Fruit fly (Drosophila melanogaster) whole organism, prepupa: ENCODE measurements around the gene CG31538.
A peak's percentile ranks its signal among the peaks of the same experiment; 100 is the strongest.

Experiments used
- CG10631 ChIP-seq: fragments of 200-800 bp; sonication (Bioruptor generic); optimal IDR thresholded peaks from 2 replicates; lab custom pipeline; 2016; ENCODE audit warnings: missing biosample characterization, missing genetic modification characterization
- CG11294 ChIP-seq: fragments of 200-800 bp; sonication (Bioruptor generic); IDR thresholded peaks from 2 replicates; pipeline ENCODE4 v1.3.6; 2022; ENCODE audit warnings: missing biosample characterization, missing genetic modification characterization
- CG11902 ChIP-seq: fragments of 200-800 bp; sonication (Bioruptor generic); optimal IDR thresholded peaks from 3 replicates; lab custom pipeline; 2016; ENCODE audit warnings: missing biosample characterization, missing genetic modification characterization
- CG16779 ChIP-seq: fragments of 200-800 bp; sonication (Bioruptor generic); optimal IDR thresholded peaks from 3 replicates; lab custom pipeline; 2017; ENCODE audit warnings: missing biosample characterization, mild to moderate bottlenecking, missing genetic modification characterization
- CG3032 ChIP-seq: fragments of 200-800 bp; optimal IDR thresholded peaks from 2 replicates; lab custom pipeline; 2019; ENCODE audit warnings: missing biosample characterization, mild to moderate bottlenecking, missing genetic modification characterization, moderate library complexity
- CG31627 ChIP-seq: fragments of 200-800 bp; sonication (Bioruptor generic); optimal IDR thresholded peaks from 3 replicates; lab custom pipeline; 2016; ENCODE audit warnings: missing biosample characterization, missing genetic modification characterization
- CG34406 ChIP-seq: fragments of 200-800 bp; sonication (Bioruptor generic); optimal IDR thresholded peaks from 3 replicates; lab custom pipeline; 2016; ENCODE audit warnings: missing biosample characterization, missing genetic modification characterization
- CG3919 ChIP-seq: fragments of 200-800 bp; sonication (Bioruptor generic); optimal IDR thresholded peaks from 3 replicates; lab custom pipeline; 2016; ENCODE audit warnings: missing biosample characterization, missing genetic modification characterization
- CG6163 ChIP-seq: fragments of 200-800 bp; sonication (Bioruptor generic); IDR thresholded peaks from 3 replicates; pipeline ENCODE4 v1.3.6; 2022; ENCODE audit warnings: missing biosample characterization, missing genetic modification characterization
- CG6276 ChIP-seq: fragments of 200-800 bp; sonication (Bioruptor generic); optimal IDR thresholded peaks from 2 replicates; lab custom pipeline; 2017; ENCODE audit warnings: missing biosample characterization, mild to moderate bottlenecking, missing genetic modification characterization
- CG6792 ChIP-seq: fragments of 200-800 bp; sonication (Bioruptor generic); optimal IDR thresholded peaks from 3 replicates; lab custom pipeline; 2016; ENCODE audit warnings: missing biosample characterization, missing genetic modification characterization
- CG8119 ChIP-seq: fragments of 200-800 bp; sonication (Bioruptor generic); IDR thresholded peaks from 3 replicates; pipeline ENCODE4 v1.3.6; 2022; ENCODE audit warnings: missing biosample characterization, missing genetic modification characterization
- CG8632 ChIP-seq: fragments of 200-800 bp; sonication (Bioruptor generic); optimal IDR thresholded peaks from 3 replicates; lab custom pipeline; 2016; ENCODE audit warnings: missing biosample characterization, missing genetic modification characterization
- CG9139 ChIP-seq: fragments of 200-800 bp; sonication (Bioruptor generic); optimal IDR thresholded peaks from 3 replicates; lab custom pipeline; 2017; ENCODE audit warnings: missing biosample characterization, mild to moderate bottlenecking, missing genetic modification characterization
- Eip75B ChIP-seq: fragments of 200-800 bp; sonication (Bioruptor generic); optimal IDR thresholded peaks from 3 replicates; lab custom pipeline; 2016; ENCODE audit warnings: missing biosample characterization, missing genetic modification characterization
- Eip78C ChIP-seq: fragments of 200-800 bp; sonication (Bioruptor generic); peaks from one replicate; lab custom pipeline; 2016; ENCODE audit warnings: missing biosample characterization, missing genetic modification characterization
- Eip93F ChIP-seq: fragments of 200-800 bp; sonication (Bioruptor generic); optimal IDR thresholded peaks from 2 replicates; lab custom pipeline; 2016; ENCODE audit warnings: missing biosample characterization, mild to moderate bottlenecking, missing genetic modification characterization
- Ets21C ChIP-seq: fragments of 200-800 bp; sonication (Bioruptor generic); optimal IDR thresholded peaks from 3 replicates; lab custom pipeline; 2016; ENCODE audit warnings: missing biosample characterization, missing genetic modification characterization
- Ets96B ChIP-seq: fragments of 200-800 bp; optimal IDR thresholded peaks from 2 replicates; lab custom pipeline; 2019; ENCODE audit warnings: missing biosample characterization, mild to moderate bottlenecking, missing genetic modification characterization, moderate library complexity
- Gug ChIP-seq: fragments of 200-800 bp; sonication (Bioruptor generic); IDR thresholded peaks from 2 replicates; pipeline ENCODE4 v1.3.6; 2022; ENCODE audit warnings: missing biosample characterization, missing genetic modification characterization
- Hr38 ChIP-seq: sonication (Bioruptor generic); optimal IDR thresholded peaks from 2 replicates; lab custom pipeline; 2016; ENCODE audit warnings: missing biosample characterization, missing genetic modification characterization
- Hr39 ChIP-seq: fragments of 200-800 bp; sonication (Bioruptor generic); optimal IDR thresholded peaks from 2 replicates; lab custom pipeline; 2016; ENCODE audit warnings: missing biosample characterization, missing genetic modification characterization
- Hr4 ChIP-seq: fragments of 200-800 bp; sonication (Bioruptor generic); optimal IDR thresholded peaks from 3 replicates; lab custom pipeline; 2016; ENCODE audit warnings: missing biosample characterization, missing genetic modification characterization
- Met ChIP-seq: fragments of 200-800 bp; sonication (Bioruptor generic); optimal IDR thresholded peaks from 3 replicates; lab custom pipeline; 2016; ENCODE audit warnings: missing biosample characterization, missing genetic modification characterization
- Smox ChIP-seq: fragments of 200-800 bp; sonication (Bioruptor generic); optimal IDR thresholded peaks from 3 replicates; lab custom pipeline; 2016; ENCODE audit warnings: missing biosample characterization, missing genetic modification characterization
- Sox102F ChIP-seq: fragments of 200-800 bp; sonication (Bioruptor generic); optimal IDR thresholded peaks from 2 replicates; lab custom pipeline; 2016; ENCODE audit warnings: missing biosample characterization, mild to moderate bottlenecking, missing genetic modification characterization
- Sox14 ChIP-seq: fragments of 200-800 bp; sonication (Bioruptor generic); optimal IDR thresholded peaks from 3 replicates; lab custom pipeline; 2016; ENCODE audit warnings: missing biosample characterization, missing genetic modification characterization
- Sox15 ChIP-seq: fragments of 200-800 bp; sonication (Bioruptor generic); optimal IDR thresholded peaks from 3 replicates; lab custom pipeline; 2016; ENCODE audit warnings: missing biosample characterization, missing genetic modification characterization
- achi ChIP-seq: fragments of 200-800 bp; sonication (Bioruptor generic); optimal IDR thresholded peaks from 3 replicates; lab custom pipeline; 2016; ENCODE audit warnings: missing biosample characterization, missing genetic modification characterization
- acj6 ChIP-seq: fragments of 200-800 bp; sonication (Bioruptor generic); optimal IDR thresholded peaks from 3 replicates; lab custom pipeline; 2016; ENCODE audit warnings: missing biosample characterization, missing genetic modification characterization
- cyc ChIP-seq: fragments of 200-800 bp; sonication (Bioruptor generic); optimal IDR thresholded peaks from 3 replicates; lab custom pipeline; 2016; ENCODE audit warnings: missing biosample characterization, missing genetic modification characterization
- eg ChIP-seq: fragments of 200-800 bp; sonication (Bioruptor generic); IDR thresholded peaks from 3 replicates; pipeline ENCODE4 v1.3.6; 2022; ENCODE audit warnings: missing biosample characterization, missing genetic modification characterization
- esn ChIP-seq: fragments of 200-800 bp; sonication (Bioruptor generic); optimal IDR thresholded peaks from 2 replicates; lab custom pipeline; 2016; ENCODE audit warnings: missing biosample characterization, mild to moderate bottlenecking, missing genetic modification characterization, moderate library complexity
- fd59A ChIP-seq: fragments of 200-800 bp; sonication (Bioruptor generic); optimal IDR thresholded peaks from 2 replicates; lab custom pipeline; 2017; ENCODE audit warnings: missing biosample characterization, mild to moderate bottlenecking, missing genetic modification characterization, missing genetic modification reagents
- fkh ChIP-seq: fragments of 200-800 bp; sonication (Bioruptor generic); optimal IDR thresholded peaks from 3 replicates; lab custom pipeline; 2017; ENCODE audit warnings: missing biosample characterization, mild to moderate bottlenecking, missing genetic modification characterization, moderate library complexity
- lz ChIP-seq: fragments of 200-800 bp; sonication (Bioruptor generic); optimal IDR thresholded peaks from 3 replicates; lab custom pipeline; 2016; ENCODE audit warnings: missing biosample characterization, missing genetic modification characterization
- pdm3 ChIP-seq: fragments of 200-800 bp; sonication (Bioruptor generic); optimal IDR thresholded peaks from 3 replicates; lab custom pipeline; 2016; ENCODE audit warnings: missing biosample characterization, missing genetic modification characterization
- salr ChIP-seq, 2 experiments: fragments of 200-800 bp; sonication (Bioruptor generic); optimal IDR thresholded peaks; 3 replicates each; lab custom pipeline; 2016 to 2018; ENCODE audit warnings: missing biosample characterization in 2 of 2, missing genetic modification characterization in 2 of 2, mild to moderate bottlenecking in 1 of 2
- svp ChIP-seq: fragments of 200-800 bp; sonication (Bioruptor generic); peaks from one replicate; lab custom pipeline; 2016; ENCODE audit warnings: missing biosample characterization, missing genetic modification characterization
- topi ChIP-seq: fragments of 200-800 bp; sonication (Bioruptor generic); optimal IDR thresholded peaks from 3 replicates; lab custom pipeline; 2016; ENCODE audit warnings: missing biosample characterization, missing genetic modification characterization
- vri ChIP-seq: fragments of 200-800 bp; sonication (Bioruptor generic); optimal IDR thresholded peaks from 3 replicates; lab custom pipeline; 2016; ENCODE audit warnings: missing biosample characterization, mild to moderate bottlenecking, missing genetic modification characterization

The CG31538 gene

dm6 chr3R:5237215-5237614 is 40.4 kb downstream of the CG31538 start, which contains the start of gene rtp:
Gene rtp, minus strand, starts transcription at chr3R:5237315.
- no peak for TF ChIP-seq CG6792 (GFP tag; lab: Kevin White, UChicago)
- TF ChIP-seq topi (GFP tag; lab: Kevin White, UChicago), result no peak
- no peak for TF ChIP-seq CG31627 (GFP tag; lab: Kevin White, UChicago)
- TF ChIP-seq Ets21C (GFP tag; lab: Kevin White, UChicago), result no peak
- no peak for TF ChIP-seq CG8119 (GFP tag; lab: Robert Waterston, UW)
- TF ChIP-seq CG34406 (GFP tag; lab: Kevin White, UChicago), result no peak
- no peak for TF ChIP-seq CG9139 (GFP tag; lab: Kevin White, UChicago)
- TF ChIP-seq cyc (GFP tag; lab: Kevin White, UChicago), result no peak
- TF ChIP-seq salr (GFP tag; optimal IDR thresholded peaks at IDR 0.05; lab: Kevin White, UChicago), result no peak
- TF ChIP-seq CG6276 (GFP tag; lab: Kevin White, UChicago), result no peak
- TF ChIP-seq fd59A (GFP tag; lab: Kevin White, UChicago), result no peak
- TF ChIP-seq CG6163 (GFP tag; lab: Robert Waterston, UW), result no peak
- TF ChIP-seq Gug (GFP tag; lab: Robert Waterston, UW), result no peak
- TF ChIP-seq CG10631, result no peak

dm6 chr3R:5232197-5232607 is 45.4 kb downstream of the CG31538 start, which contains the start of the genes Kat60 and Mms19:
Gene Kat60, minus strand, starts transcription at chr3R:5232209.
Gene Mms19, plus strand, starts transcription at chr3R:5232543.
- TF ChIP-seq CG31627 (GFP tag; lab: Kevin White, UChicago) (peak; percentile 80), Hr39 (GFP tag; lab: Kevin White, UChicago) (peak; percentile 80), CG3032 (tag; lab: Kevin White, UChicago) (peak; percentile 57), CG34406 (GFP tag; lab: Kevin White, UChicago) (peak; percentile 16), CG9139 (GFP tag; lab: Kevin White, UChicago) (no peak), achi (GFP tag; lab: Kevin White, UChicago) (peak; percentile 48), eg (GFP tag; lab: Robert Waterston, UW) (peak; percentile 58; the same call in 1 of the 3 replicates), lz (GFP tag; lab: Kevin White, UChicago) (peak; percentile 77), Eip75B (GFP tag; lab: Kevin White, UChicago) (peak; percentile 55), Sox102F (GFP tag; lab: Kevin White, UChicago) (no peak), Sox15 (peak; percentile 64), Sox14 (GFP tag; lab: Kevin White, UChicago) (peak; percentile 81), Gug (GFP tag; lab: Robert Waterston, UW) (0 out of 2 replicates have a peak, but pooled peaks have one; percentile 23), Smox (GFP tag; lab: Kevin White, UChicago) (no peak), acj6 (GFP tag; lab: Kevin White, UChicago) (no peak), CG6792 (GFP tag; lab: Kevin White, UChicago) (peak; percentile 50), CG8632 (peak; percentile 29), svp (peak; percentile 88), Met (GFP tag; lab: Kevin White, UChicago) (no peak), CG3919 (GFP tag; lab: Kevin White, UChicago) (peak; percentile 43), CG10631 (peak; percentile 65), pdm3 (GFP tag; lab: Kevin White, UChicago) (peak; percentile 68), Hr38 (GFP tag; lab: Kevin White, UChicago) (no peak), CG16779 (tag; lab: Kevin White, UChicago) (no peak), salr (GFP tag; optimal IDR thresholded peaks at IDR 0.05; lab: Kevin White, UChicago) (no peak), Ets21C (GFP tag; lab: Kevin White, UChicago) (peak; percentile 77), fkh (no peak), CG11902 (peak; percentile 40), Eip93F (GFP tag; lab: Kevin White, UChicago) (peak; percentile 2), vri (GFP tag; lab: Kevin White, UChicago) (peak; percentile 62), Ets96B (tag; lab: Kevin White, UChicago) (peak; percentile 48), topi (GFP tag; lab: Kevin White, UChicago) (peak; percentile 60), fd59A (GFP tag; lab: Kevin White, UChicago) (no peak), cyc (GFP tag; lab: Kevin White, UChicago) (peak; percentile 77), Eip78C (GFP tag; lab: Kevin White, UChicago) (peak; percentile 75), Hr4 (GFP tag; lab: Kevin White, UChicago) (peak; percentile 71), CG11294 (GFP tag; lab: Robert Waterston, UW) (no peak; the same call in 1 of the 2 replicates), esn (GFP tag; lab: Kevin White, UChicago) (peak; percentile 72)
